Worm (Caenorhabditis elegans) whole organism, midembryonic: ENCODE measurements around the gene mat-3.

ENCODE experiments used
- T22C8.4 ChIP-seq: fragments of 200-800 bp; sonication (Bioruptor generic); IDR thresholded peaks from 2 replicates; pipeline ENCODE4 v1.3.6; 2022; ENCODE audit warnings: missing genetic modification characterization, missing compliant biosample characterization
- cog-1 ChIP-seq: sonication (generic microtip); optimal IDR thresholded peaks from 2 replicates; lab custom pipeline; 2016; ENCODE audit warnings: missing genetic modification characterization, missing compliant biosample characterization
- flt-1 ChIP-seq: fragments of 200-800 bp; sonication (Bioruptor generic); IDR thresholded peaks from 2 replicates; pipeline ENCODE4 v1.3.6; 2022; ENCODE audit warnings: missing genetic modification characterization, missing compliant biosample characterization
- klf-2 ChIP-seq: fragments of 200-800 bp; sonication (Bioruptor generic); conservative IDR thresholded peaks from 2 replicates; pipeline ENCODE4 v1.3.6; 2022; ENCODE audit warnings: missing genetic modification reagents, missing genetic modification characterization, missing compliant biosample characterization
- med-1 ChIP-seq: sonication (generic microtip); optimal IDR thresholded peaks from 2 replicates; lab custom pipeline; 2017; ENCODE audit warnings: missing genetic modification characterization, mild to moderate bottlenecking, missing compliant biosample characterization, antibody characterized with exemption, missing genetic modification reagents; ENCODE audit not compliant: insufficient read depth
- ref-1 ChIP-seq: fragments of 200-800 bp; sonication (Bioruptor generic); conservative IDR thresholded peaks from 2 replicates; pipeline ENCODE4 v1.3.6; 2022; ENCODE audit warnings: missing genetic modification reagents, missing genetic modification characterization, missing compliant biosample characterization
- tab-1 ChIP-seq: fragments of 200-800 bp; sonication (Bioruptor generic); IDR thresholded peaks from 2 replicates; pipeline ENCODE4 v1.3.6; 2022; ENCODE audit warnings: missing genetic modification characterization, missing compliant biosample characterization
- ztf-23 ChIP-seq: fragments of 200-800 bp; sonication (Bioruptor generic); IDR thresholded peaks from 2 replicates; pipeline ENCODE4 v1.3.6; 2022; ENCODE audit warnings: missing genetic modification reagents, missing genetic modification characterization, missing compliant biosample characterization
- ztf-29 ChIP-seq: fragments of 200-800 bp; sonication (Bioruptor generic); IDR thresholded peaks from 2 replicates; pipeline ENCODE4 v1.3.6; 2022; ENCODE audit warnings: missing genetic modification reagents, missing genetic modification characterization, missing compliant biosample characterization

mat-3 gene

DNA sequence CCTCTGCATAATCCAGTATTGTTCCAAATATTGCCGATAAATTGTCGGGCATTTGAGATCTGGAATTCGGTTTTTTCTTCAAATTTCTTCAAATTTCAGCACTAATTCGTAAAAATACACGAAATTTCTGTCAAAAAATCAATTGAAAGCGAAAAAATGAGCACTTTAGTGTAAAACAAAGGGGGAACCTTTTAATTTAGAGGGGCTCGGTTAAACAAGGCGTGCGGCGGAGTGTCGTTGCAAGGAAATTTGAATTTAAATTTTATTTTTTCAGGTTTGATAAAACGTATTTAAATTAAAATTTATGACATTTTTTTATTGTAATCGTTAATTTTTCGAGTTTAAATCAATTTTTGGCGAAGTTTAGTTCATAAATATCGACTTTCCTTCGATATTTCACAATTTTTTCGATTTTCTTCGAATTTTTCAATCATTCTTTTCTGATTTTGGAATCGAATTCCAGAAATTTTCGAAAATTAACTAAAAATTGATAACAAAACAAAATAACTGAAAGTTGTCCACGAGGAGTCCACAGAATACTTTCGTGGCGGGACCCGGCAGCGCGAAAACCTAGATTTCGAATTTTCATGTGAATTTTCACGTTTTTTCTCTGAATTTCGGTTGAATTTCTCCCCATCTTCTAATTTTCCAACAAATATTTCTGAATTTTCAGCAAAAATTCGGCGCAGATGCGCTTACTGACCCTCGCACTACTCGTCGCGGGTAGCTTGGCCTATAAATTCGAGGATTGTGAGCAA, 3.4 kb upstream of the mat-3 start, which contains the start of the genes magu-1 and nemp-1:
TSS of gene magu-1 (minus strand) at position 59 of the 758 bp plus-strand sequence.
TSS of gene nemp-1 (plus strand) at position 674 of the 758 bp plus-strand sequence.
- TF ChIP-seq med-1 (GFP tag; lab: Kevin White, UChicago) (no peak), ztf-29 (no peak), ref-1 (GFP tag; lab: Robert Waterston, UW) (no peak), cog-1 (no peak), T22C8.4 (GFP tag; lab: Robert Waterston, UW) (no peak), ztf-23 (GFP tag; lab: Robert Waterston, UW) (no peak), flt-1 (GFP tag; lab: Robert Waterston, UW) (no peak), tab-1 (GFP tag; lab: Robert Waterston, UW) (no peak), klf-2 (no peak)

ce11 chrIII:481259-481658, 6.0 kb downstream of the mat-3 start:
- TF ChIP-seq T22C8.4 (GFP tag; lab: Robert Waterston, UW), result no peak
- no peak for TF ChIP-seq ztf-29
- TF ChIP-seq med-1 (GFP tag; lab: Kevin White, UChicago), result no peak
- TF ChIP-seq flt-1 (GFP tag; lab: Robert Waterston, UW), result no peak
- TF ChIP-seq ztf-23 (GFP tag; lab: Robert Waterston, UW), result no peak

DNA sequence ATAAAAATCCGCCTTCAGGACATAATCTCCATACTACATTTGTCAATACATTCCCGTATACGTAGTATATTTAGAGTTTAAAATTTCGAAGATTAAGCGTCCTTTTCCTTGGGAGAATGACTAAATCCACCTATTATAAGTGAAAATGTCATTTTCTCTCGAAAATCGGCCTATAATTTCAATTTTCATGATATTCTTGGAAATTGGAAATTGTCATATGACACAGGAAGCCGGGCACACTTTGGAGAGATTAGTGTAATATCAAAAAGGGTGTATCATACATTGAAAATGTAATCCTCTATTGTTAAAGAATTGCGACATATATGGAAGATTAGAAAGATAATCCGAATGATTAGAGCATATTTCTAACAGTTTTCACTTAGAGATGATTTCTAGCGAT, 7.5 kb downstream of the mat-3 start:
- TF ChIP-seq flt-1 (GFP tag; lab: Robert Waterston, UW) (no peak), ref-1 (GFP tag; lab: Robert Waterston, UW) (no peak), ztf-29 (no peak), klf-2 (no peak), tab-1 (GFP tag; lab: Robert Waterston, UW) (no peak), ztf-23 (GFP tag; lab: Robert Waterston, UW) (no peak), cog-1 (no peak), med-1 (GFP tag; lab: Kevin White, UChicago) (no peak), T22C8.4 (GFP tag; lab: Robert Waterston, UW) (no peak)

DNA sequence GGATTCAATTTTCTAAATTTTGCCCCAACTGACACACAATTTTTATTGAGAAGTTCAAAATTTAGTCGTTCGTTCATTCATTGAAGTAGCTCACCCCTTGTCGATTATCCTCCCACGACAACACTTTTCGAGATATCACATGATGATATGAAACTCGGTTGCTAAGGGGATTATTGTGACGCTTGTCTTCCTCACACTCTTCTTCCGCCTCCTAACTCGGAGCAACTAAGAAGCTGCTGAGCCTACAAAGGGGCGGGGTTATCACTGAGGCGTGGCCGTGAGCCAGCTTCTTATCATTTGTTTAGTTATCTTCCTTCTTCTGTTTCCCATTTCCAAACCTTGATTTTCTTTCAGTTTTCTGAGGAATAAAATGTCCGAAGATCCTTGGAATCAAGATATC, 8.3 kb downstream of the mat-3 start, which contains the start of gene F10C5.3:
TSS of gene F10C5.3 (plus strand) at position 313 of the 400 bp plus-strand sequence.
- no peak for TF ChIP-seq klf-2
- TF ChIP-seq ztf-29, result no peak
- no peak for TF ChIP-seq tab-1 (GFP tag; lab: Robert Waterston, UW)
- no peak for TF ChIP-seq flt-1 (GFP tag; lab: Robert Waterston, UW)
- TF ChIP-seq ref-1 (GFP tag; lab: Robert Waterston, UW), result no peak
- no peak for TF ChIP-seq med-1 (GFP tag; lab: Kevin White, UChicago)
- no peak for TF ChIP-seq cog-1
- TF ChIP-seq T22C8.4 (GFP tag; lab: Robert Waterston, UW), result no peak
- no peak for TF ChIP-seq ztf-23 (GFP tag; lab: Robert Waterston, UW)

ce11 chrIII:486077-486597, 10.9 kb downstream of the mat-3 start, which contains the start of gene nlp-32:
nlp-32 (minus strand) TSS chrIII:486547.
- TF ChIP-seq ztf-29, result no peak
- no peak for TF ChIP-seq ref-1 (GFP tag; lab: Robert Waterston, UW)
- no peak for TF ChIP-seq med-1 (GFP tag; lab: Kevin White, UChicago)
- no peak for TF ChIP-seq cog-1
- no peak for TF ChIP-seq ztf-23 (GFP tag; lab: Robert Waterston, UW)
- no peak for TF ChIP-seq tab-1 (GFP tag; lab: Robert Waterston, UW)

- TF ChIP-seq klf-2 (no peak), cog-1 (no peak), flt-1 (GFP tag; lab: Robert Waterston, UW) (no peak), ref-1 (GFP tag; lab: Robert Waterston, UW) (no peak), ztf-29 (no peak), ztf-23 (GFP tag; lab: Robert Waterston, UW) (no peak), med-1 (GFP tag; lab: Kevin White, UChicago) (no peak), tab-1 (GFP tag; lab: Robert Waterston, UW) (no peak), T22C8.4 (GFP tag; lab: Robert Waterston, UW) (no peak)
These were observed 13.2 kb downstream of the mat-3 start, which contains the start of gene F30H5.5 for ce11 chrIII:488464-488863. F30H5.5 (plus strand) TSS chrIII:488764.

DNA sequence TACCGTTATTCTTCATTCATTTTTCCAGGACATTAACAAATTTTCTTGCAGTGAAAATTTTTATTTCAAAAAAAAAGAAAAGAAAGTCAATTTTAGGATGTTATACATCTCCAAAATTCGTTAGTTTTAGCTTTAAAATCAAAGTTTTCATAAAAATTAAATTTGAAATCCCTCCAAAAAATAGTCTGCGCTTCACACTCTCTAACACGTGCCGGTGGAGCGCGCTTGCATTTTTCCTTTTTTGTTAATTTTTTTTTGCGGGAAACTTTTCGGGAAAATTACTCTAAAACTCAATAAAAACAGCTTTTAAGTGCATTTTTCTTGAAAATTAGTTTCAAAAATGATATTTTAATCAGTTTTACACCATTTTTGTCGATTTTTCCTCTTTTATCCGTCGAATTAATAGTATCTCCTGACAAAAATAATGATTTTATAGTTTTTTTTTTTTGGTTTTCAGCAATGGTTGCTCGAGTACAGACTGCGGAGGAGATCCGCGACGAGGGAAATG, 15.9 kb downstream of the mat-3 start, which contains the start of gene unc-45:
TSS of gene unc-45 (plus strand) at position 458 of the 508 bp plus-strand sequence.
- no peak for TF ChIP-seq tab-1 (GFP tag; lab: Robert Waterston, UW)
- TF ChIP-seq T22C8.4 (GFP tag; lab: Robert Waterston, UW), result no peak
- TF ChIP-seq ztf-29, result no peak
- no peak for TF ChIP-seq cog-1
- no peak for TF ChIP-seq klf-2
- TF ChIP-seq flt-1 (GFP tag; lab: Robert Waterston, UW), result no peak
- no peak for TF ChIP-seq med-1 (GFP tag; lab: Kevin White, UChicago)
- no peak for TF ChIP-seq ztf-23 (GFP tag; lab: Robert Waterston, UW)
- TF ChIP-seq ref-1 (GFP tag; lab: Robert Waterston, UW), result no peak

ce11 chrIII:502583-502982, 27.3 kb downstream of the mat-3 start:
- peak; percentile 54 for TF ChIP-seq med-1 (GFP tag; lab: Kevin White, UChicago)
- peak; percentile 83 for TF ChIP-seq T22C8.4 (GFP tag; lab: Robert Waterston, UW)
- peak; percentile 89 for TF ChIP-seq klf-2
- TF ChIP-seq ztf-29, result peak; percentile 65
- TF ChIP-seq ztf-23 (GFP tag; lab: Robert Waterston, UW), result peak; percentile 95
- peak; percentile 73 for TF ChIP-seq ref-1 (GFP tag; lab: Robert Waterston, UW)
- TF ChIP-seq flt-1 (GFP tag; lab: Robert Waterston, UW), result peak; percentile 90
- peak; percentile 91 for TF ChIP-seq tab-1 (GFP tag; lab: Robert Waterston, UW)
- TF ChIP-seq cog-1, result peak; percentile 93

ce11 chrIII:509045-509444, 33.8 kb downstream of the mat-3 start:
- TF ChIP-seq ztf-23 (GFP tag; lab: Robert Waterston, UW) (no peak), T22C8.4 (GFP tag; lab: Robert Waterston, UW) (no peak), med-1 (GFP tag; lab: Kevin White, UChicago) (no peak), tab-1 (GFP tag; lab: Robert Waterston, UW) (no peak), ztf-29 (no peak), ref-1 (GFP tag; lab: Robert Waterston, UW) (no peak), klf-2 (no peak), cog-1 (no peak), flt-1 (GFP tag; lab: Robert Waterston, UW) (no peak)
